Fruit fly (Drosophila melanogaster) whole organism, embryonic: ENCODE measurements around the gene CG7650.

Experiments
- Abd-B ChIP-seq: fragments of 200-800 bp; sonication (Bioruptor generic); optimal IDR thresholded peaks from 2 replicates; lab custom pipeline; 2018; ENCODE audit warnings: missing biosample characterization, mild to moderate bottlenecking, missing genetic modification characterization, moderate library complexity
- Ada2b ChIP-seq: fragments of 200-800 bp; sonication (Bioruptor generic); IDR thresholded peaks from 2 replicates; pipeline ENCODE4 v1.3.6; 2022; ENCODE audit warnings: missing biosample characterization, missing genetic modification characterization
- CG10431 ChIP-seq: fragments of 200-800 bp; sonication (Bioruptor generic); optimal IDR thresholded peaks from 3 replicates; lab custom pipeline; 2018; ENCODE audit warnings: missing biosample characterization, mild to moderate bottlenecking, missing genetic modification characterization
- CG10543 ChIP-seq: fragments of 200-800 bp; sonication (Bioruptor generic); optimal IDR thresholded peaks from 3 replicates; lab custom pipeline; 2017; ENCODE audit warnings: missing biosample characterization, mild to moderate bottlenecking, missing genetic modification characterization, moderate library complexity
- CG17568 ChIP-seq: fragments of 200-800 bp; sonication (Bioruptor generic); optimal IDR thresholded peaks from 2 replicates; lab custom pipeline; 2018; ENCODE audit warnings: missing biosample characterization, mild to moderate bottlenecking, missing genetic modification characterization, moderate library complexity
- CG31388 ChIP-seq: fragments of 200-800 bp; sonication (Bioruptor generic); optimal IDR thresholded peaks from 2 replicates; lab custom pipeline; 2016; ENCODE audit warnings: missing biosample characterization, missing genetic modification characterization
- CG6272 ChIP-seq: fragments of 200-800 bp; sonication (Bioruptor generic); IDR thresholded peaks from 2 replicates; pipeline ENCODE4 v1.3.6; 2022; ENCODE audit warnings: missing biosample characterization, missing genetic modification characterization
- Pdp1 ChIP-seq, 2 experiments: fragments of 200-800 bp; sonication (Bioruptor generic); optimal IDR thresholded peaks; 3 replicates each; lab custom pipeline; 2016; ENCODE audit warnings: missing biosample characterization in 2 of 2, missing genetic modification characterization in 2 of 2, mild to moderate bottlenecking in 1 of 2, moderate library complexity in 1 of 2
- bowl ChIP-seq: fragments of 200-800 bp; sonication (Bioruptor generic); IDR thresholded peaks from 2 replicates; pipeline ENCODE4 v1.3.6; 2022; ENCODE audit warnings: missing biosample characterization, missing genetic modification characterization
- btn ChIP-seq: fragments of 200-800 bp; sonication (Bioruptor generic); optimal IDR thresholded peaks from 2 replicates; lab custom pipeline; 2016; ENCODE audit warnings: missing biosample characterization, missing genetic modification characterization
- gcm2 ChIP-seq: fragments of 200-800 bp; sonication (Bioruptor generic); optimal IDR thresholded peaks from 2 replicates; lab custom pipeline; 2016; ENCODE audit warnings: missing biosample characterization, missing genetic modification characterization
- nau ChIP-seq: fragments of 200-800 bp; sonication (Bioruptor generic); optimal IDR thresholded peaks from 3 replicates; lab custom pipeline; 2017; ENCODE audit warnings: missing biosample characterization, mild to moderate bottlenecking, missing genetic modification characterization, missing genetic modification reagents
- tx ChIP-seq: fragments of 200-800 bp; sonication (Bioruptor generic); optimal IDR thresholded peaks from 2 replicates; lab custom pipeline; 2016; ENCODE audit warnings: missing biosample characterization, missing genetic modification characterization

DNA sequence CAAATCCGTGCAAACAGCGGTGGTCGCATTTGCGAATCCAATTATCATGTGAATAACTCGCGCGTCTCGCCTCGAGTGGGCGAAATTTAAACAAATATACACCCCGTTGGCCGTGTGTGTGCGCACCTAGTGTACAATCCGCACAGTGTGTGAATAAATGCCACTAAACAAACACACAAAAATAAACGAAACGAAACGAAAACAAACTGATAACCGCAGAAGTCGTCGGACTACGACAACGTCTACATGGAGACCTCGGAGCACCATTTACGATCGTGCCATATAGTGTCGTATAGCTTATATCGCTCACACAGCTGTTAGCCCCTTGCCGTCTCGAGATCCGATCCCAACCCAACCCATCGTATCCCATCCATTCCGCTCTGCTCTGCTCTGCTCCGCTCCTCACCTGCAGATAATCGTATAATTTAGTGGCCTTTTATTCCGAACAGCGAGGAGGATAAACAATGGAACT lies 43.7 kb downstream of the CG7650 start:
- TF ChIP-seq Abd-B (GFP tag; lab: Kevin White, UChicago) = no peak
- no peak for TF ChIP-seq CG6272 (GFP tag; lab: Robert Waterston, UW)
- no peak for TF ChIP-seq Ada2b (GFP tag; lab: Robert Waterston, UW)
- TF ChIP-seq Pdp1 (GFP tag; optimal IDR thresholded peaks at IDR 0.05; lab: Kevin White, UChicago) = peak in 1 of 2 experiments; percentile 8
- no peak for TF ChIP-seq gcm2 (GFP tag; lab: Kevin White, UChicago)
- no peak for TF ChIP-seq CG31388 (GFP tag; lab: Kevin White, UChicago)
- no peak for TF ChIP-seq tx (GFP tag; lab: Kevin White, UChicago)
- TF ChIP-seq btn (GFP tag; lab: Kevin White, UChicago) = peak; percentile 55
- TF ChIP-seq CG10543 (GFP tag; lab: Kevin White, UChicago) = peak; percentile 98
- TF ChIP-seq CG10431 = peak; percentile 100
- TF ChIP-seq bowl (GFP tag; lab: Robert Waterston, UW) = peak; percentile 36; the same call in 1 of the 2 replicates
- TF ChIP-seq CG17568 (GFP tag; lab: Kevin White, UChicago) = no peak
- no peak for TF ChIP-seq nau (GFP tag; lab: Kevin White, UChicago)
